Fruit fly (Drosophila melanogaster): ENCODE results near the gene RASSF8.

DNA sequence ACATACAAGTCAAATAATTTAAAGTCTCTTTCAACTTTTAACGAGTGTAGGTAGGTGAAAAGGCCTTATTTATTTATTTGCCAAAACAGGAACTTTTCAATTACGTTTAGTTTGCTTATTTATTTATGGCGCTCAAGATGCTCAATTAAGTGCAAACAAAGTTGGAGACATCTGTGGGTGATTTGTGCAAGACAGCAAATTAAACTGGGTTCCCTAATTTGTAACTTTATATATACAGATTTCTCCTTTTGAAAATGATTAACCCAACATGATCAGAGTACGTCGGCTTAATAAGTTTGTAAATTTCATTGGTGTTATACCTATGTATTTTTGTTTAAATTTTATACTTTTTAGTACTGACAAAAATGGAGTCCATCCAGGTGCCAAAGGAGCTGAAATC is 43.5 kb upstream of the RASSF8 start, which contains the start of gene CG5071:
- TF ChIP-seq Jra (GFP tag; optimal IDR thresholded peaks at IDR 0.05) = no peak
- TF ChIP-seq Sp1 (GFP tag; optimal IDR thresholded peaks at IDR 0.05) = no peak
- TF ChIP-seq psq (GFP tag; optimal IDR thresholded peaks at IDR 0.05) = no peak
- no peak for TF ChIP-seq Dfd (GFP tag; optimal IDR thresholded peaks at IDR 0.05)
- TF ChIP-seq br (GFP tag; optimal IDR thresholded peaks at IDR 0.05) = no peak
- no peak for TF ChIP-seq rgr (GFP tag; optimal IDR thresholded peaks at IDR 0.05)
- no peak for TF ChIP-seq dl (GFP tag; optimal IDR thresholded peaks at IDR 0.05; ENCODE audit: insufficient read depth in 1 of 2, partially characterized antibody in 2 of 2)
- TF ChIP-seq ey (GFP tag; optimal IDR thresholded peaks at IDR 0.05) = no peak
- no peak for TF ChIP-seq dsf (GFP tag; optimal IDR thresholded peaks at IDR 0.05; ENCODE audit: borderline replicate concordance)
- no peak for TF ChIP-seq OdsH (GFP tag; optimal IDR thresholded peaks at IDR 0.05)
- no peak for TF ChIP-seq CrebA (GFP tag; optimal IDR thresholded peaks at IDR 0.05; ENCODE audit: borderline replicate concordance)
- TF ChIP-seq Myc (optimal IDR thresholded peaks at IDR 0.05) = no peak
- TF ChIP-seq CG9705 (GFP tag; optimal IDR thresholded peaks at IDR 0.05) = no peak
- no peak for TF ChIP-seq h (GFP tag; optimal IDR thresholded peaks at IDR 0.05)
